Worm (Caenorhabditis elegans): ENCODE results near the gene Y50D4C.12.

- peak; percentile 68 for TF ChIP-seq unc-62 (GFP tag; optimal IDR thresholded peaks at IDR 0.05)
- TF ChIP-seq nhr-237 (tag; optimal IDR thresholded peaks at IDR 0.05): no peak
- TF ChIP-seq unc-120 (tag; optimal IDR thresholded peaks at IDR 0.05; ENCODE audit: poor library complexity, severe bottlenecking): no peak
- no peak for TF ChIP-seq nhr-76 (tag; optimal IDR thresholded peaks at IDR 0.05)
- no peak for TF ChIP-seq cnd-1 (tag; optimal IDR thresholded peaks at IDR 0.05)
- TF ChIP-seq mab-5 (tag; optimal IDR thresholded peaks at IDR 0.05): no peak
- no peak for TF ChIP-seq sptf-1 (tag; optimal IDR thresholded peaks at IDR 0.05)
- TF ChIP-seq mep-1 (tag; optimal IDR thresholded peaks at IDR 0.05): no peak
- TF ChIP-seq ces-1 (GFP tag; optimal IDR thresholded peaks at IDR 0.05): no peak
- no peak for TF ChIP-seq elt-1 (tag; optimal IDR thresholded peaks at IDR 0.05; ENCODE audit: borderline replicate concordance, insufficient read depth)
- peak; percentile 54 for TF ChIP-seq ceh-43 (GFP tag; optimal IDR thresholded peaks at IDR 0.05)
- no peak for TF ChIP-seq tbx-8 (GFP tag; optimal IDR thresholded peaks at IDR 0.05)
- TF ChIP-seq nhr-2 (tag; optimal IDR thresholded peaks at IDR 0.05): no peak
These were observed 3.8 kb upstream of the Y50D4C.12 start for ce11 chrV:978617-979016.

Data from whole organism, mixed stage, embryonic.